Fruit fly (Drosophila melanogaster): ENCODE results near the gene ed.

The ed gene

DNA sequence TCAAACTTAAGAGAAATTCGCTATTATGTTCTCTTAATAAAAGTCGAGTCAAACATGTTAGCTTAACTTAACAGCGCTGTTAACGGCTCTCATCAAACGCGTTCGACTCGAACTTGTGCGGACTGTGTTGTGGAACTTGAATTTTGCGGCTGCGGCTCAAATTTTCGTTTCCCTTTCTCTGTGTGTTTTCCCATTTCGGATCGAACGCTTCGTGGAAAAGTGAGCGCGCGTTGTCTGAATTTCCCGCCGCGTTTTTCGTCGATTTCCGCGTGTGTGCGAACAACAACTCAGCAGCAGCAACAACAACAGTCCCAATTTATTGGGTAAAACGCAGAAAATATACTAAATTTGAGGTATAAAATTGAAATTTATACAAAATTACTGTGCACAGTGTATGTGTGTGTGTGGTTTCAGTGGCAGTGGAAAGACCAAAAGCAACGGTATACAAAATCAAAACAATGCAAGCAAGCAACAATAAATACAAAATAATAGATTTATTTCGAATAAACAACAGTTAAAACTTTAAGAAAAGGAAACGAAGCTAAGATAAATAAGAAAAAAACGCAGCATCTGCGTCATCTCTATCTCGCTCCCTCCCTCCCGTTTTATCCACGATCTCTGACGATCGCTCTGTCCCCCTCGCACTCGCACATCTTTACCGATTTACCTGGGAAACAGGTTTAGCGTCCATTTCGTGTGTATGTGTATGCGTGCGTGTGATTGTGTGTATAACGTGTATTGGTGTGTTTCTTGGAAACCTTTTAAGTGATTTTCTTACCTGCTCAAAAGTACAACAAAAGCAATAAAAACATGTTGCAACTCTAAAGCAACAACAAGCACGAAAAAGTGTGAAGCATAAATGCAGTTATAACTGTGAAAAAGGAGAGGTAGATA, at the start of gene ed (continued):
- TF ChIP-seq Hand (GFP tag; optimal IDR thresholded peaks at IDR 0.05) (no peak), CG10274 (GFP tag; optimal IDR thresholded peaks at IDR 0.05) (no peak), CG34224 (GFP tag; IDR thresholded peaks at IDR 0.05; ENCODE audit: partially characterized antibody) (no peak), CG17568 (GFP tag; optimal IDR thresholded peaks at IDR 0.05) (peak; percentile 55), dmrt11E (tag; optimal IDR thresholded peaks at IDR 0.05) (peak; percentile 3), Scr (GFP tag; IDR thresholded peaks at IDR 0.05; ENCODE audit: partially characterized antibody) (no peak), trem (tag; optimal IDR thresholded peaks at IDR 0.05) (no peak), unc-4 (GFP tag; IDR thresholded peaks at IDR 0.05; ENCODE audit: partially characterized antibody) (0 out of 2 replicates have a peak, but pooled peaks have one; percentile 18), CG2678 (tag; optimal IDR thresholded peaks at IDR 0.05) (peak; percentile 8), Dip2 (GFP tag; IDR thresholded peaks at IDR 0.05) (no peak), CG13624 (GFP tag; optimal IDR thresholded peaks at IDR 0.05) (no peak), Ets65A (GFP tag) (peak; percentile 3), grau (tag; optimal IDR thresholded peaks at IDR 0.05) (no peak), scrt (GFP tag; optimal IDR thresholded peaks at IDR 0.05) (peak; percentile 7), CG10979 (tag; optimal IDR thresholded peaks at IDR 0.05) (no peak), CG5180 (GFP tag; optimal IDR thresholded peaks at IDR 0.05) (peak; percentile 98), CG31365 (tag; optimal IDR thresholded peaks at IDR 0.05) (no peak), vfl (GFP tag; optimal IDR thresholded peaks at IDR 0.05) (peak; percentile 10), CG10654 (GFP tag; optimal IDR thresholded peaks at IDR 0.05) (no peak), CG18011 (GFP tag; optimal IDR thresholded peaks at IDR 0.05) (peak; percentile 30), insv (GFP tag; optimal IDR thresholded peaks at IDR 0.05) (peak in 1 of 2 experiments; percentile 6)

dm6 chr2L:3991638-3992037, 39.5 kb upstream of the ed start, which contains the start of gene fred:
fred (minus strand) TSS chr2L:3991713.
- peak; percentile 95 for TF ChIP-seq Deaf1 (tag; optimal IDR thresholded peaks at IDR 0.05)
- no peak for TF ChIP-seq row (GFP tag; IDR thresholded peaks at IDR 0.05)
- peak; percentile 62 for TF ChIP-seq ewg (GFP tag; optimal IDR thresholded peaks at IDR 0.05)
- no peak for TF ChIP-seq gsb-n (tag; optimal IDR thresholded peaks at IDR 0.05)
- peak; percentile 96 for TF ChIP-seq CG11504 (tag; optimal IDR thresholded peaks at IDR 0.05)
- TF ChIP-seq CG3163 (GFP tag; optimal IDR thresholded peaks at IDR 0.05): peak; percentile 43
- TF ChIP-seq CG5180 (GFP tag; optimal IDR thresholded peaks at IDR 0.05): peak; percentile 42
- 0 out of 4 replicates have a peak, but pooled peaks have one; percentile 11 for TF ChIP-seq chinmo (GFP tag; IDR thresholded peaks at IDR 0.05; ENCODE audit: partially characterized antibody)
- peak; percentile 32 to 34 for TF ChIP-seq Trl (optimal IDR thresholded peaks at IDR 0.05)
- no peak for TF ChIP-seq Trl (GFP tag; optimal IDR thresholded peaks at IDR 0.05)
- TF ChIP-seq ara (GFP tag; IDR thresholded peaks at IDR 0.05): no peak
- peak; percentile 1 for TF ChIP-seq scrt (GFP tag; optimal IDR thresholded peaks at IDR 0.05)

DNA sequence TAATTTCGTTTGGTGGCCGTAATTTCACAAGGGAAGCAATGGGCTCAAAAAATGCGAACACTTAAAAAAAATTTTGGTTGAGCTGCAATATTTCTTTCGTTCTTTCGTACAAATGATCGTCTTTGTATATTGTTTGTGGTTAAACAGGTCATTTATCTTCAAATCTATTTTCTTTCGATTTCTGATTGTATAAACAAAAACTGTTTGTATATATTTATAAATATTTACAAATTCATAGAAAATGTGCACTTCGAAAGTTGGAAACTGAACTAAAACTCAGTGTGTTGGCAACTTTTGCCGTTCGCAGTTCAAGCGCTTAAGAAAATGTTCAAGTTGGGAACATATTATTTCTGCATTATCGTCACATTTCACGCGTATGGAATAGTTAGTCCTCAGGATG, 31.5 kb upstream of the ed start, which contains the start of gene CG43797:
Gene CG43797 (plus strand): TSS at position 301 of the 400 bp plus-strand sequence.
- no peak for TF ChIP-seq CG32532 (GFP tag; IDR thresholded peaks at IDR 0.05)

DNA sequence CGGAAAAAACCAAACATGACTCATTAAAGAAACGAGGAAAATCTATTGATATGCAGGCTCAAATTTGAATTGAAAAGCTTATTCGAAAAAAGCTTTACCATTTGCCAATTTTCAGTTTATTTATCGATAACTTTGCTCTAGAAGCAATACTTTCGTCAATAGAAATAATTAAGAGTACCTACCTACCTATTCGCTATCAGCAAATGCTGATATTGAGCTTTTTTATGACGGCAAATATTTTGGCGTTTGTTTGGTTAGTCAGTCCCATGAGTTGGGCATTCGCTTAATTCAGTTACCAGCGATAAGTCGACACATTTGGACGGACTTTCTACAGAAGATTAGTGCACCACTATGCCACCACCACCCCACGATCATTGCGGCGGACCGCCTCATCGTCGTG, 27.4 kb upstream of the ed start, which contains the start of gene CG34176:
Gene CG34176 (plus strand): TSS at position 301 of the 400 bp plus-strand sequence.
- TF ChIP-seq GATAe (GFP tag; conservative IDR thresholded peaks at IDR 0.05) (0 out of 2 replicates have a peak, but pooled peaks have one; percentile 13), Mes4 (GFP tag; optimal IDR thresholded peaks at IDR 0.05) (no peak), Awh (GFP tag; IDR thresholded peaks at IDR 0.05) (0 out of 2 replicates have a peak, but pooled peaks have one; percentile 16)
